Worm (Caenorhabditis elegans): ENCODE measurements around the gene frpr-1.

ce11 chrX:8088474-8088873, 41.0 kb downstream of the frpr-1 start, which contains the start of gene vem-1:
- TF ChIP-seq scrt-1 (GFP tag; IDR thresholded peaks at IDR 0.05) (no peak), hmbx-1 (tag; optimal IDR thresholded peaks at IDR 0.05) (no peak), ama-1 (optimal IDR thresholded peaks at IDR 0.05) (no peak), ets-7 (tag; optimal IDR thresholded peaks at IDR 0.05) (no peak)
